Worm (Caenorhabditis elegans): Measurements from ENCODE around the gene C05D12.3.

DNA sequence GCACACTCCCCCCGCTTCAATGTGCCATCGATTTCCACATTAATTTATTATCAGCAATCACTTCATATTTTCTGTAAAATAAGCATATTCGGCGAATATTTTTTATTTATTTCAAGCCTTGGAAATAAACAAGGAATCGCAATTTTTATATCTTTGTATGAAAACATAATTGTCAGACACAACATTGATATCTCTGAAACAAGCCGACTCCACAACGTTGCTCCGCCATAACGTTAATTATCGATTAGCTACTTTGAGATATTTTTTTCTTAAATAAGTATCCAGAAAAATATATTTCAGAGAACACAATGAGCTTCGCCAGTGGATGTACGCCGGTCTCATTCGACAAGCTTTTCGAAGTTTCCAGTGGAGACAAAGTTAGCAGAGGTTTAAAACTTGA is 18.8 kb downstream of the C05D12.3 start, which contains the start of gene adbp-1:
- TF ChIP-seq ham-2 (GFP tag; optimal IDR thresholded peaks at IDR 0.05) = no peak
- no peak for TF ChIP-seq unc-62 (GFP tag; optimal IDR thresholded peaks at IDR 0.05)
- TF ChIP-seq ceh-83 (GFP tag; optimal IDR thresholded peaks at IDR 0.05) = no peak
- TF ChIP-seq drap-1 (GFP tag; optimal IDR thresholded peaks at IDR 0.05) = no peak

Measured in whole organism, mixed stage, embryonic.